Worm (Caenorhabditis elegans): ENCODE measurements around the gene ethe-1.

DNA sequence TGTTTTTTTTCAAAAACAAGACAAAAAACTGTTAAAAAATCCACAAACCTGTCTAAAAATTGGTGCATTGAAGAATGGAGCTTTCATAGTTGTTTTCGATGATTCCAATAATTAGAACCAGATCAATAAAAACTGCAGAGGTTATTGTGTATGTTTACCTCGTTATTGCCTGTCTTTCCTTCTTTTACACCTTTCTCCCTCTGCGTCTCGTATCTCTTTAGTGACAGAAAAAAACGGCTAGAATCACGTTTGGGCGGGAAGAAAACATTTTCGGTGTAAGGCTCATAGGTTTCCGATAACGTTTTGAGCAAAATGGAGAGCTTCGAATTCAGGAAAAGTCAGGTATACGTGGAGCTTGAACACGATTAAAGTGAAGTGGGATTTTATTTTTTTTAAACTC lies at the start of gene ethe-1:
- no peak for TF ChIP-seq dao-5 (tag; optimal IDR thresholded peaks at IDR 0.05)
- no peak for TF ChIP-seq him-1 (tag; optimal IDR thresholded peaks at IDR 0.05)
